Worm (Caenorhabditis elegans): ENCODE results near the gene asp-9.

Gene asp-9

ce11 chrIV:6159616-6160015, 26.1 kb upstream of the asp-9 start:
- no peak for TF ChIP-seq fos-1 (tag; optimal IDR thresholded peaks at IDR 0.05)
- no peak for TF ChIP-seq php-3 (GFP tag; IDR thresholded peaks at IDR 0.05)
- no peak for TF ChIP-seq lin-13 (GFP tag; optimal IDR thresholded peaks at IDR 0.05)
- no peak for TF ChIP-seq ceh-32 (tag; optimal IDR thresholded peaks at IDR 0.05; ENCODE audit: poor library complexity)
- no peak for TF ChIP-seq F26F4.8 (GFP tag; conservative IDR thresholded peaks at IDR 0.05)
- no peak for TF ChIP-seq hlh-11 (tag; optimal IDR thresholded peaks at IDR 0.05)
- TF ChIP-seq madf-9 (GFP tag; conservative IDR thresholded peaks at IDR 0.05): no peak
- TF ChIP-seq attf-4 (tag; optimal IDR thresholded peaks at IDR 0.05): no peak
- no peak for TF ChIP-seq nhr-76 (tag; optimal IDR thresholded peaks at IDR 0.05)

- TF ChIP-seq daf-12 (tag; optimal IDR thresholded peaks at IDR 0.05) (no peak), unc-62 (GFP tag; optimal IDR thresholded peaks at IDR 0.05 in 1 of 2) (peak in 1 of 2 experiments; percentile 93), unc-62 (tag; optimal IDR thresholded peaks at IDR 0.05) (no peak)
Measured at ce11 chrIV:6165787-6166186, 19.9 kb upstream of the asp-9 start.

- TF ChIP-seq nhr-237 (tag; optimal IDR thresholded peaks at IDR 0.05) (no peak), fkh-10 (GFP tag; optimal IDR thresholded peaks at IDR 0.05) (peak; percentile 32)
Measured at ce11 chrIV:6172959-6173358, 12.7 kb upstream of the asp-9 start.

- TF ChIP-seq rbr-2 (tag; optimal IDR thresholded peaks at IDR 0.05) (no peak), ctbp-1 (GFP tag; IDR thresholded peaks at IDR 0.05) (0 out of 2 replicates have a peak, but pooled peaks have one; percentile 13), dmd-6 (GFP tag; IDR thresholded peaks at IDR 0.05) (no peak)
Measured at ce11 chrIV:6177383-6177782, 8.3 kb upstream of the asp-9 start.

- TF ChIP-seq ctbp-1 (GFP tag; IDR thresholded peaks at IDR 0.05) (no peak), unc-130 (GFP tag; optimal IDR thresholded peaks at IDR 0.05) (no peak), aly-2 (tag; optimal IDR thresholded peaks at IDR 0.05) (no peak), dpl-1 (GFP tag; optimal IDR thresholded peaks at IDR 0.05) (no peak), spr-3 (GFP tag; optimal IDR thresholded peaks at IDR 0.05) (no peak), nhr-42 (GFP tag; IDR thresholded peaks at IDR 0.05) (no peak), set-16 (GFP tag; IDR thresholded peaks at IDR 0.05) (no peak), zip-2 (tag; optimal IDR thresholded peaks at IDR 0.05) (no peak), saeg-2 (GFP tag; IDR thresholded peaks at IDR 0.05) (no peak), Y105C5A.15 (GFP tag; IDR thresholded peaks at IDR 0.05) (no peak), mdt-29 (GFP tag; IDR thresholded peaks at IDR 0.05) (no peak), pha-4 (GFP tag; IDR thresholded peaks at IDR 0.05) (no peak), pha-4 (tag; optimal IDR thresholded peaks at IDR 0.05) (no peak), ZK546.5 (tag; optimal IDR thresholded peaks at IDR 0.05) (no peak), snpc-1.2 (GFP tag; IDR thresholded peaks at IDR 0.05) (no peak), lsy-2 (tag; optimal IDR thresholded peaks at IDR 0.05) (no peak), lin-15B (tag; optimal IDR thresholded peaks at IDR 0.05) (no peak)
Measured at ce11 chrIV:6183757-6184156, 1.9 kb upstream of the asp-9 start, which contains the start of gene unc-77. TSS of gene unc-77 (minus strand) at chrIV:6183857.

- TF ChIP-seq aha-1 (tag) (peak; percentile 80), dve-1 (tag; optimal IDR thresholded peaks at IDR 0.05; ENCODE audit: insufficient read depth) (no peak), unc-62 (GFP tag; optimal IDR thresholded peaks at IDR 0.05 in 1 of 2) (peak in 1 of 2 experiments; percentile 64), unc-62 (tag; optimal IDR thresholded peaks at IDR 0.05) (no peak), tag-97 (GFP tag; IDR thresholded peaks at IDR 0.05) (no peak), lir-3 (tag; optimal IDR thresholded peaks at IDR 0.05) (no peak)
Measured at ce11 chrIV:6187160-6187559, 1.5 kb downstream of the asp-9 start.
